Worm (Caenorhabditis elegans): ENCODE results near the gene twk-26.

Gene twk-26

ce11 chrX:3089894-3090414 is 35.3 kb upstream of the twk-26 start (continued):
- TF ChIP-seq fos-1 (tag; optimal IDR thresholded peaks at IDR 0.05) (no peak), isw-1 (GFP tag; IDR thresholded peaks at IDR 0.05) (no peak), nhr-77 (tag; optimal IDR thresholded peaks at IDR 0.05) (no peak), nhr-20 (tag; optimal IDR thresholded peaks at IDR 0.05) (peak; percentile 62), dpl-1 (GFP tag; optimal IDR thresholded peaks at IDR 0.05) (no peak), xbp-1 (tag; optimal IDR thresholded peaks at IDR 0.05) (no peak), ets-5 (GFP tag; IDR thresholded peaks at IDR 0.05) (no peak), nhr-237 (tag; optimal IDR thresholded peaks at IDR 0.05) (no peak), egl-13 (tag; optimal IDR thresholded peaks at IDR 0.05) (no peak), C34B4.2 (tag; optimal IDR thresholded peaks at IDR 0.05) (no peak), C16A3.4 (tag; optimal IDR thresholded peaks at IDR 0.05) (no peak), vab-15 (tag; optimal IDR thresholded peaks at IDR 0.05) (no peak), unc-30 (tag; optimal IDR thresholded peaks at IDR 0.05) (no peak), lin-15B (tag; optimal IDR thresholded peaks at IDR 0.05) (no peak), sup-37 (GFP tag; optimal IDR thresholded peaks at IDR 0.05) (no peak), F16B12.6 (tag; optimal IDR thresholded peaks at IDR 0.05) (no peak), aly-2 (tag; optimal IDR thresholded peaks at IDR 0.05) (no peak), sox-4 (tag; optimal IDR thresholded peaks at IDR 0.05) (no peak), lir-3 (tag; optimal IDR thresholded peaks at IDR 0.05; ENCODE audit: poor library complexity) (peak; percentile 22), mdl-1 (tag; optimal IDR thresholded peaks at IDR 0.05) (peak in 1 of 2 experiments; percentile 57), elt-2 (tag; optimal IDR thresholded peaks at IDR 0.05) (peak; percentile 78), ceh-8 (GFP tag; optimal IDR thresholded peaks at IDR 0.05) (no peak), swsn-7 (tag; optimal IDR thresholded peaks at IDR 0.05) (peak; percentile 40), lin-35 (GFP tag; optimal IDR thresholded peaks at IDR 0.05) (peak in 1 of 2 experiments; percentile 52), ceh-63 (GFP tag; optimal IDR thresholded peaks at IDR 0.05) (peak; percentile 36), nhr-12 (tag; optimal IDR thresholded peaks at IDR 0.05) (no peak), zag-1 (tag; optimal IDR thresholded peaks at IDR 0.05) (no peak), nhr-84 (tag; optimal IDR thresholded peaks at IDR 0.05) (no peak), ama-1 (optimal IDR thresholded peaks at IDR 0.05) (no peak), ces-1 (GFP tag; optimal IDR thresholded peaks at IDR 0.05) (no peak), dsc-1 (tag; optimal IDR thresholded peaks at IDR 0.05) (peak; percentile 35), efl-3 (GFP tag; optimal IDR thresholded peaks at IDR 0.05) (no peak), mep-1 (tag; optimal IDR thresholded peaks at IDR 0.05) (peak; percentile 49), nhr-47 (tag; optimal IDR thresholded peaks at IDR 0.05) (peak; percentile 48), efl-1 (optimal IDR thresholded peaks at IDR 0.05) (peak; percentile 4 to 11), efl-1 (GFP tag; optimal IDR thresholded peaks at IDR 0.05 in 1 of 2) (peak in 1 of 2 experiments; percentile 92)

ce11 chrX:3089423-3089822 is 34.8 kb upstream of the twk-26 start, which contains the start of gene pccb-1:
TSS of gene pccb-1 (plus strand) at chrX:3089549.
- peak; percentile 54 for TF ChIP-seq blmp-1 (tag; optimal IDR thresholded peaks at IDR 0.05)
- TF ChIP-seq efl-1 (optimal IDR thresholded peaks at IDR 0.05), result no peak
- peak in 1 of 2 experiments; percentile 91 for TF ChIP-seq efl-1 (GFP tag; optimal IDR thresholded peaks at IDR 0.05 in 1 of 2)
- no peak for TF ChIP-seq tlp-1 (tag; optimal IDR thresholded peaks at IDR 0.05)
- TF ChIP-seq snpc-4 (tag; optimal IDR thresholded peaks at IDR 0.05), result no peak
- TF ChIP-seq nhr-12 (tag; optimal IDR thresholded peaks at IDR 0.05), result no peak
- TF ChIP-seq lin-14 (GFP tag; optimal IDR thresholded peaks at IDR 0.05), result no peak
- no peak for TF ChIP-seq C16A3.4 (tag; optimal IDR thresholded peaks at IDR 0.05)
- no peak for TF ChIP-seq aly-2 (tag; optimal IDR thresholded peaks at IDR 0.05)
- TF ChIP-seq elt-3 (tag; optimal IDR thresholded peaks at IDR 0.05), result no peak
- peak in 1 of 3 experiments; percentile 10 for TF ChIP-seq dpl-1 (GFP tag; optimal IDR thresholded peaks at IDR 0.05)
- TF ChIP-seq skn-1 (tag; optimal IDR thresholded peaks at IDR 0.05), result no peak
- no peak for TF ChIP-seq ceh-63 (GFP tag; optimal IDR thresholded peaks at IDR 0.05)
- no peak for TF ChIP-seq fos-1 (tag; optimal IDR thresholded peaks at IDR 0.05)
